Fruit fly (Drosophila melanogaster): ENCODE data around the gene Taf4.

dm6 chr3L:16153650-16154049, 40.6 kb downstream of the Taf4 start:
- TF ChIP-seq CTCF (optimal IDR thresholded peaks at IDR 0.05) (no peak), CG8478 (optimal IDR thresholded peaks at IDR 0.05) (no peak)
